Fruit fly (Drosophila melanogaster) whole organism, pupa: ENCODE measurements around the gene CG15891.

Experiments used
- CG10348 ChIP-seq: fragments of 200-800 bp; sonication (Bioruptor generic); IDR thresholded peaks from 2 replicates; pipeline ENCODE4 v1.3.6; 2022; ENCODE audit warnings: missing biosample characterization, missing genetic modification characterization
- CG34367 ChIP-seq: fragments of 200-800 bp; sonication (Bioruptor generic); optimal IDR thresholded peaks from 2 replicates; lab custom pipeline; 2018; ENCODE audit warnings: missing biosample characterization, mild to moderate bottlenecking, missing genetic modification characterization
- Ets98B ChIP-seq: fragments of 200-800 bp; sonication (Bioruptor generic); IDR thresholded peaks from 2 replicates; pipeline ENCODE4 v1.3.6; 2022; ENCODE audit warnings: missing biosample characterization, missing genetic modification characterization
- Pif1A ChIP-seq: fragments of 200-800 bp; sonication (Bioruptor generic); optimal IDR thresholded peaks from 3 replicates; lab custom pipeline; 2016; ENCODE audit warnings: missing biosample characterization, missing genetic modification characterization
- Snoo ChIP-seq: fragments of 200-800 bp; sonication (Bioruptor generic); optimal IDR thresholded peaks from 3 replicates; lab custom pipeline; 2017; ENCODE audit warnings: missing biosample characterization, mild to moderate bottlenecking, missing genetic modification characterization, inconsistent platforms
- fd96Ca ChIP-seq: fragments of 200-800 bp; sonication (Bioruptor generic); IDR thresholded peaks from 3 replicates; pipeline ENCODE4 v1.3.6; 2022; ENCODE audit warnings: missing biosample characterization, missing genetic modification characterization

dm6 chrX:6301052-6301451 is 5.9 kb upstream of the CG15891 start, which contains the start of gene CG12219:
- TF ChIP-seq CG10348 (GFP tag; lab: Robert Waterston, UW), result no peak
- TF ChIP-seq Pif1A (GFP tag; lab: Kevin White, UChicago), result no peak
- no peak for TF ChIP-seq fd96Ca (GFP tag; lab: Robert Waterston, UW)
- no peak for TF ChIP-seq Snoo (tag; lab: Kevin White, UChicago)
- no peak for TF ChIP-seq Ets98B (GFP tag; lab: Robert Waterston, UW)
- TF ChIP-seq CG34367 (tag; lab: Kevin White, UChicago), result no peak
